Fruit fly (Drosophila melanogaster) whole organism, prepupa: ENCODE results near the gene mRpS23.
A peak's percentile ranks its signal among the peaks of the same experiment; 100 is the strongest.

Source experiments
- Blimp-1 ChIP-seq: fragments of 200-800 bp; sonication (Bioruptor generic); optimal IDR thresholded peaks from 3 replicates; lab custom pipeline; 2017; ENCODE audit warnings: missing biosample characterization, missing genetic modification characterization, mild to moderate bottlenecking, moderate library complexity, missing genetic modification reagents
- CG10631 ChIP-seq: fragments of 200-800 bp; sonication (Bioruptor generic); optimal IDR thresholded peaks from 2 replicates; lab custom pipeline; 2016; ENCODE audit warnings: missing biosample characterization, missing genetic modification characterization
- CG10669 ChIP-seq: fragments of 200-800 bp; sonication (Bioruptor generic); optimal IDR thresholded peaks from 3 replicates; lab custom pipeline; 2018; ENCODE audit warnings: missing biosample characterization, mild to moderate bottlenecking, missing genetic modification characterization, moderate library complexity
- CG11762 ChIP-seq: fragments of 200-800 bp; sonication (Bioruptor generic); optimal IDR thresholded peaks from 3 replicates; lab custom pipeline; 2016; ENCODE audit warnings: missing biosample characterization, missing genetic modification characterization; ENCODE audit not compliant: insufficient read depth
- CG11902 ChIP-seq: fragments of 200-800 bp; sonication (Bioruptor generic); optimal IDR thresholded peaks from 3 replicates; lab custom pipeline; 2016; ENCODE audit warnings: missing biosample characterization, missing genetic modification characterization
- CG15336 ChIP-seq: fragments of 200-800 bp; sonication (Bioruptor generic); IDR thresholded peaks from 2 replicates; pipeline ENCODE4 v1.3.6; 2022; ENCODE audit warnings: missing biosample characterization, missing genetic modification characterization
- CG1621 ChIP-seq: fragments of 200-800 bp; sonication (Bioruptor generic); optimal IDR thresholded peaks from 3 replicates; lab custom pipeline; 2018; ENCODE audit warnings: missing biosample characterization, mild to moderate bottlenecking, missing genetic modification characterization
- CG16779 ChIP-seq: fragments of 200-800 bp; sonication (Bioruptor generic); optimal IDR thresholded peaks from 3 replicates; lab custom pipeline; 2017; ENCODE audit warnings: missing biosample characterization, mild to moderate bottlenecking, missing genetic modification characterization
- CG31627 ChIP-seq: fragments of 200-800 bp; sonication (Bioruptor generic); optimal IDR thresholded peaks from 3 replicates; lab custom pipeline; 2016; ENCODE audit warnings: missing biosample characterization, missing genetic modification characterization
- CG34406 ChIP-seq: fragments of 200-800 bp; sonication (Bioruptor generic); optimal IDR thresholded peaks from 3 replicates; lab custom pipeline; 2016; ENCODE audit warnings: missing biosample characterization, missing genetic modification characterization
- CG3919 ChIP-seq: fragments of 200-800 bp; sonication (Bioruptor generic); optimal IDR thresholded peaks from 3 replicates; lab custom pipeline; 2016; ENCODE audit warnings: missing biosample characterization, missing genetic modification characterization
- CG6163 ChIP-seq: fragments of 200-800 bp; sonication (Bioruptor generic); IDR thresholded peaks from 3 replicates; pipeline ENCODE4 v1.3.6; 2022; ENCODE audit warnings: missing biosample characterization, missing genetic modification characterization
- CG6276 ChIP-seq: fragments of 200-800 bp; sonication (Bioruptor generic); optimal IDR thresholded peaks from 2 replicates; lab custom pipeline; 2017; ENCODE audit warnings: missing biosample characterization, mild to moderate bottlenecking, missing genetic modification characterization
- CG6792 ChIP-seq: fragments of 200-800 bp; sonication (Bioruptor generic); optimal IDR thresholded peaks from 3 replicates; lab custom pipeline; 2016; ENCODE audit warnings: missing biosample characterization, missing genetic modification characterization
- CG6854 ChIP-seq: fragments of 200-800 bp; sonication (Bioruptor generic); optimal IDR thresholded peaks from 2 replicates; lab custom pipeline; 2017; ENCODE audit warnings: missing biosample characterization, mild to moderate bottlenecking, missing genetic modification characterization
- CG7368 ChIP-seq: fragments of 200-800 bp; sonication (Bioruptor generic); optimal IDR thresholded peaks from 3 replicates; lab custom pipeline; 2016; ENCODE audit warnings: missing biosample characterization, missing genetic modification characterization
- CG8119 ChIP-seq: fragments of 200-800 bp; sonication (Bioruptor generic); IDR thresholded peaks from 3 replicates; pipeline ENCODE4 v1.3.6; 2022; ENCODE audit warnings: missing biosample characterization, missing genetic modification characterization
- CG8319 ChIP-seq: fragments of 200-800 bp; sonication (Bioruptor generic); optimal IDR thresholded peaks from 3 replicates; lab custom pipeline; 2016; ENCODE audit warnings: missing biosample characterization, missing genetic modification characterization
- CG9139 ChIP-seq: fragments of 200-800 bp; sonication (Bioruptor generic); optimal IDR thresholded peaks from 3 replicates; lab custom pipeline; 2017; ENCODE audit warnings: missing biosample characterization, mild to moderate bottlenecking, missing genetic modification characterization
- Eip75B ChIP-seq: fragments of 200-800 bp; sonication (Bioruptor generic); optimal IDR thresholded peaks from 3 replicates; lab custom pipeline; 2016; ENCODE audit warnings: missing biosample characterization, missing genetic modification characterization
- Eip78C ChIP-seq: fragments of 200-800 bp; sonication (Bioruptor generic); peaks from one replicate; lab custom pipeline; 2016; ENCODE audit warnings: missing biosample characterization, missing genetic modification characterization
- Eip93F ChIP-seq: fragments of 200-800 bp; sonication (Bioruptor generic); optimal IDR thresholded peaks from 2 replicates; lab custom pipeline; 2016; ENCODE audit warnings: missing biosample characterization, mild to moderate bottlenecking, missing genetic modification characterization
- Ets21C ChIP-seq: fragments of 200-800 bp; sonication (Bioruptor generic); optimal IDR thresholded peaks from 3 replicates; lab custom pipeline; 2016; ENCODE audit warnings: missing biosample characterization, missing genetic modification characterization
- Ets96B ChIP-seq: fragments of 200-800 bp; optimal IDR thresholded peaks from 2 replicates; lab custom pipeline; 2019; ENCODE audit warnings: missing biosample characterization, mild to moderate bottlenecking, missing genetic modification characterization, moderate library complexity
- Gug ChIP-seq: fragments of 200-800 bp; sonication (Bioruptor generic); IDR thresholded peaks from 2 replicates; pipeline ENCODE4 v1.3.6; 2022; ENCODE audit warnings: missing biosample characterization, missing genetic modification characterization
- Hr38 ChIP-seq: sonication (Bioruptor generic); optimal IDR thresholded peaks from 2 replicates; lab custom pipeline; 2016; ENCODE audit warnings: missing biosample characterization, missing genetic modification characterization
- Hr39 ChIP-seq: fragments of 200-800 bp; sonication (Bioruptor generic); optimal IDR thresholded peaks from 2 replicates; lab custom pipeline; 2016; ENCODE audit warnings: missing biosample characterization, missing genetic modification characterization
- Hr4 ChIP-seq: fragments of 200-800 bp; sonication (Bioruptor generic); optimal IDR thresholded peaks from 3 replicates; lab custom pipeline; 2016; ENCODE audit warnings: missing biosample characterization, missing genetic modification characterization
- Lpt ChIP-seq: fragments of 200-800 bp; sonication (Bioruptor generic); optimal IDR thresholded peaks from 3 replicates; lab custom pipeline; 2016; ENCODE audit warnings: missing biosample characterization, missing genetic modification characterization
- Met ChIP-seq: fragments of 200-800 bp; sonication (Bioruptor generic); optimal IDR thresholded peaks from 3 replicates; lab custom pipeline; 2016; ENCODE audit warnings: missing biosample characterization, missing genetic modification characterization
- OdsH ChIP-seq: fragments of 200-800 bp; sonication (Bioruptor generic); optimal IDR thresholded peaks from 3 replicates; lab custom pipeline; 2016; ENCODE audit warnings: missing biosample characterization, missing genetic modification characterization
- Smox ChIP-seq: fragments of 200-800 bp; sonication (Bioruptor generic); optimal IDR thresholded peaks from 3 replicates; lab custom pipeline; 2016; ENCODE audit warnings: missing biosample characterization, missing genetic modification characterization
- Sox102F ChIP-seq: fragments of 200-800 bp; sonication (Bioruptor generic); optimal IDR thresholded peaks from 2 replicates; lab custom pipeline; 2016; ENCODE audit warnings: missing biosample characterization, mild to moderate bottlenecking, missing genetic modification characterization
- Sox14 ChIP-seq: fragments of 200-800 bp; sonication (Bioruptor generic); optimal IDR thresholded peaks from 3 replicates; lab custom pipeline; 2016; ENCODE audit warnings: missing biosample characterization, missing genetic modification characterization
- Sox15 ChIP-seq: fragments of 200-800 bp; sonication (Bioruptor generic); optimal IDR thresholded peaks from 3 replicates; lab custom pipeline; 2016; ENCODE audit warnings: missing biosample characterization, missing genetic modification characterization
- achi ChIP-seq: fragments of 200-800 bp; sonication (Bioruptor generic); optimal IDR thresholded peaks from 3 replicates; lab custom pipeline; 2016; ENCODE audit warnings: missing biosample characterization, missing genetic modification characterization
- acj6 ChIP-seq: fragments of 200-800 bp; sonication (Bioruptor generic); optimal IDR thresholded peaks from 3 replicates; lab custom pipeline; 2016; ENCODE audit warnings: missing biosample characterization, missing genetic modification characterization
- cyc ChIP-seq: fragments of 200-800 bp; sonication (Bioruptor generic); optimal IDR thresholded peaks from 3 replicates; lab custom pipeline; 2016; ENCODE audit warnings: missing biosample characterization, missing genetic modification characterization
- dac ChIP-seq: fragments of 200-800 bp; sonication (Bioruptor generic); optimal IDR thresholded peaks from 2 replicates; lab custom pipeline; 2017; ENCODE audit warnings: missing biosample characterization, mild to moderate bottlenecking, missing genetic modification characterization
- dsx ChIP-seq: fragments of 200-800 bp; optimal IDR thresholded peaks from 3 replicates; lab custom pipeline; 2019; ENCODE audit warnings: missing biosample characterization, mild to moderate bottlenecking, missing genetic modification characterization, moderate library complexity; ENCODE audit not compliant: poor library complexity, severe bottlenecking
- eg ChIP-seq: fragments of 200-800 bp; sonication (Bioruptor generic); IDR thresholded peaks from 3 replicates; pipeline ENCODE4 v1.3.6; 2022; ENCODE audit warnings: missing biosample characterization, missing genetic modification characterization
- esn ChIP-seq: fragments of 200-800 bp; sonication (Bioruptor generic); optimal IDR thresholded peaks from 2 replicates; lab custom pipeline; 2016; ENCODE audit warnings: missing biosample characterization, mild to moderate bottlenecking, missing genetic modification characterization, moderate library complexity
- fd59A ChIP-seq: fragments of 200-800 bp; sonication (Bioruptor generic); optimal IDR thresholded peaks from 2 replicates; lab custom pipeline; 2017; ENCODE audit warnings: missing biosample characterization, mild to moderate bottlenecking, missing genetic modification characterization, missing genetic modification reagents
- fkh ChIP-seq: fragments of 200-800 bp; sonication (Bioruptor generic); optimal IDR thresholded peaks from 3 replicates; lab custom pipeline; 2017; ENCODE audit warnings: missing biosample characterization, mild to moderate bottlenecking, missing genetic modification characterization, moderate library complexity
- lz ChIP-seq: fragments of 200-800 bp; sonication (Bioruptor generic); optimal IDR thresholded peaks from 3 replicates; lab custom pipeline; 2016; ENCODE audit warnings: missing biosample characterization, missing genetic modification characterization
- net ChIP-seq: fragments of 200-800 bp; sonication (Bioruptor generic); optimal IDR thresholded peaks from 3 replicates; lab custom pipeline; 2016; ENCODE audit warnings: missing biosample characterization, missing genetic modification characterization
- pdm3 ChIP-seq: fragments of 200-800 bp; sonication (Bioruptor generic); optimal IDR thresholded peaks from 3 replicates; lab custom pipeline; 2016; ENCODE audit warnings: missing biosample characterization, missing genetic modification characterization
- salr ChIP-seq, 2 experiments: fragments of 200-800 bp; sonication (Bioruptor generic); optimal IDR thresholded peaks; 3 replicates each; lab custom pipeline; 2016 to 2018; ENCODE audit warnings: missing biosample characterization in 2 of 2, missing genetic modification characterization in 2 of 2, mild to moderate bottlenecking in 1 of 2
- spab ChIP-seq: fragments of 200-800 bp; sonication (Bioruptor generic); optimal IDR thresholded peaks from 2 replicates; lab custom pipeline; 2017; ENCODE audit warnings: missing biosample characterization, mild to moderate bottlenecking, missing genetic modification characterization, missing genetic modification reagents
- ss ChIP-seq, 2 experiments: fragments of 200-800 bp; sonication (Bioruptor generic); optimal IDR thresholded peaks; 2 replicates in 1 of 2; 3 replicates in 1 of 2; lab custom pipeline; 2017 to 2018; ENCODE audit warnings: mild to moderate bottlenecking in 2 of 2, missing biosample characterization in 2 of 2, missing genetic modification characterization in 2 of 2, moderate library complexity in 1 of 2
- topi ChIP-seq: fragments of 200-800 bp; sonication (Bioruptor generic); optimal IDR thresholded peaks from 3 replicates; lab custom pipeline; 2016; ENCODE audit warnings: missing biosample characterization, missing genetic modification characterization
- vri ChIP-seq: fragments of 200-800 bp; sonication (Bioruptor generic); optimal IDR thresholded peaks from 3 replicates; lab custom pipeline; 2016; ENCODE audit warnings: missing biosample characterization, mild to moderate bottlenecking, missing genetic modification characterization

mRpS23 gene

DNA sequence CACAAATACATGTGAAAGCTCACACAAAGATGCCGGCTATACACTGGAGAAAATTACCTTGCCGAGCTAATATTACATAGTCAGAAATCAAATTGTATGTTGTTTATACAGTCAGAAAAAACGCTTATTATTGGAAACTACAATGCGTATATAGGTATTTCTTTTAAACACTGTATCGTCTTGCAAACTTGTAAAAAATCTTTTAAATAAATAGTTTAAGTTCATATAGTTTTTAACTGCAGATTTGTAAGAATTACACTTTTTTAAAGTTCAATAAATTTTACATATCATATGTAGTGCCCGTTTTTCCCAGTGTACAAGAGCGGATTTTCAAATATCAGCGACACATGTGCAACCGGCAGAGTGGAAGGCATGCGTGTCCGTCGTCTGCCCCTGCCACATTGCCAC is 4.9 kb upstream of the mRpS23 start:
- TF ChIP-seq Hr38 (GFP tag; lab: Kevin White, UChicago): no peak
- TF ChIP-seq Hr4 (GFP tag; lab: Kevin White, UChicago): peak; percentile 95
- TF ChIP-seq Ets96B: peak; percentile 82
- peak; percentile 74 for TF ChIP-seq Eip93F (GFP tag; lab: Kevin White, UChicago)
- TF ChIP-seq esn (GFP tag; lab: Kevin White, UChicago): peak; percentile 97
- TF ChIP-seq lz (GFP tag; lab: Kevin White, UChicago): peak; percentile 94
- TF ChIP-seq fd59A (GFP tag; lab: Kevin White, UChicago): peak; percentile 76
- peak; percentile 75 for TF ChIP-seq dac
- TF ChIP-seq net (GFP tag; lab: Kevin White, UChicago): peak; percentile 92
- peak; percentile 77 for TF ChIP-seq CG11902 (GFP tag; lab: Kevin White, UChicago)
- peak; percentile 98 for TF ChIP-seq Eip78C (GFP tag; lab: Kevin White, UChicago)
- peak; percentile 91 for TF ChIP-seq Sox102F (GFP tag; lab: Kevin White, UChicago)
- peak; percentile 82 for TF ChIP-seq dsx (GFP tag; lab: Kevin White, UChicago)
- peak; percentile 94 for TF ChIP-seq Hr39
- TF ChIP-seq CG8319 (GFP tag; lab: Kevin White, UChicago): peak; percentile 77
- TF ChIP-seq Gug (GFP tag; lab: Robert Waterston, UW): peak; percentile 80
- peak; percentile 91 for TF ChIP-seq achi (GFP tag; lab: Kevin White, UChicago)
- peak; percentile 96 for TF ChIP-seq CG8119 (GFP tag; lab: Robert Waterston, UW)
- TF ChIP-seq ss (GFP tag; optimal IDR thresholded peaks at IDR 0.05; lab: Kevin White, UChicago): peak in 1 of 2 experiments; percentile 79
- peak; percentile 96 for TF ChIP-seq Met (GFP tag; lab: Kevin White, UChicago)
- peak; percentile 88 for TF ChIP-seq CG11762
- peak; percentile 86; the same call in 2 of the 3 replicates for TF ChIP-seq CG6163 (GFP tag; lab: Robert Waterston, UW)
- TF ChIP-seq Lpt: peak; percentile 93
- peak; percentile 94 for TF ChIP-seq CG15336 (GFP tag; lab: Robert Waterston, UW)
- TF ChIP-seq Sox14 (GFP tag; lab: Kevin White, UChicago): peak; percentile 93
- no peak for TF ChIP-seq CG9139 (GFP tag; lab: Kevin White, UChicago)
- TF ChIP-seq CG7368 (GFP tag; lab: Kevin White, UChicago): peak; percentile 72
- peak; percentile 93 for TF ChIP-seq Smox
- TF ChIP-seq CG10669 (GFP tag; lab: Kevin White, UChicago): peak; percentile 82
- peak; percentile 88 for TF ChIP-seq CG6276 (GFP tag; lab: Kevin White, UChicago)
- peak; percentile 88 for TF ChIP-seq CG10631 (GFP tag; lab: Kevin White, UChicago)
- peak; percentile 94 for TF ChIP-seq CG31627 (GFP tag; lab: Kevin White, UChicago)
- peak; percentile 79 for TF ChIP-seq Blimp-1 (GFP tag; lab: Kevin White, UChicago)
- peak; percentile 77 for TF ChIP-seq vri (GFP tag; lab: Kevin White, UChicago)
- TF ChIP-seq Sox15 (GFP tag; lab: Kevin White, UChicago): peak; percentile 82
- TF ChIP-seq topi: peak; percentile 95
- TF ChIP-seq Eip75B (GFP tag; lab: Kevin White, UChicago): peak; percentile 92
- peak; percentile 89 for TF ChIP-seq CG6792 (GFP tag; lab: Kevin White, UChicago)
- peak; percentile 71 for TF ChIP-seq CG1621 (tag; lab: Kevin White, UChicago)
- peak; percentile 61 for TF ChIP-seq CG6854
- peak; percentile 15 to 92 for TF ChIP-seq salr (GFP tag; optimal IDR thresholded peaks at IDR 0.05; lab: Kevin White, UChicago)
- peak; percentile 90 for TF ChIP-seq CG34406 (GFP tag; lab: Kevin White, UChicago)
- peak; percentile 77 for TF ChIP-seq spab (GFP tag; lab: Kevin White, UChicago)
- peak; percentile 88 for TF ChIP-seq Ets21C (GFP tag; lab: Kevin White, UChicago)
- peak; percentile 76 for TF ChIP-seq CG16779 (tag; lab: Kevin White, UChicago)
- TF ChIP-seq eg (GFP tag; lab: Robert Waterston, UW): peak; percentile 89; the same call in 2 of the 3 replicates
- TF ChIP-seq CG3919 (GFP tag; lab: Kevin White, UChicago): peak; percentile 92
- TF ChIP-seq pdm3 (GFP tag; lab: Kevin White, UChicago): peak; percentile 91
- TF ChIP-seq cyc: peak; percentile 91
- no peak for TF ChIP-seq fkh
- peak; percentile 92 for TF ChIP-seq acj6
- peak; percentile 93 for TF ChIP-seq OdsH
